Fruit fly (Drosophila melanogaster) whole organism, wandering third instar larva: Measurements from ENCODE around the gene Galphaf.

Experiments used
- Abd-B ChIP-seq: fragments of >200 bp; optimal IDR thresholded peaks from 2 replicates; lab custom pipeline; 2017; ENCODE audit warnings: missing biosample characterization, missing genetic modification characterization
- CG32264 ChIP-seq: fragments of 200-800 bp; sonication (Bioruptor generic); optimal IDR thresholded peaks from 2 replicates; lab custom pipeline; 2016; ENCODE audit warnings: missing biosample characterization, missing genetic modification characterization
- CG9705 ChIP-seq: fragments of 200-800 bp; sonication (Bioruptor generic); optimal IDR thresholded peaks from 2 replicates; lab custom pipeline; 2018; ENCODE audit warnings: missing biosample characterization, mild to moderate bottlenecking, missing genetic modification characterization
- CrebA ChIP-seq: fragments of 200-800 bp; sonication (Bioruptor generic); optimal IDR thresholded peaks from 2 replicates; lab custom pipeline; 2016; ENCODE audit warnings: missing biosample characterization, mild to moderate bottlenecking, missing genetic modification characterization, borderline replicate concordance
- Dfd ChIP-seq: fragments of >200 bp; optimal IDR thresholded peaks from 2 replicates; lab custom pipeline; 2017; ENCODE audit warnings: missing biosample characterization, missing genetic modification characterization
- Dif ChIP-seq: fragments of 200-275, 200-300 bp; sonication (Bioruptor generic); optimal IDR thresholded peaks from 2 replicates; lab custom pipeline; 2018; ENCODE audit warnings: missing biosample characterization, missing genetic modification characterization; ENCODE audit not compliant: partially characterized antibody
- GATAd ChIP-seq: sonication (Bioruptor generic); optimal IDR thresholded peaks from 2 replicates; lab custom pipeline; 2016; ENCODE audit warnings: missing biosample characterization, missing genetic modification characterization
- HLH106 ChIP-seq: fragments of 200-800 bp; optimal IDR thresholded peaks from 3 replicates; lab custom pipeline; 2019; ENCODE audit warnings: missing biosample characterization, mild to moderate bottlenecking, missing genetic modification characterization, moderate library complexity
- Hnf4 ChIP-seq: fragments of 200-800 bp; sonication (Bioruptor generic); optimal IDR thresholded peaks from 2 replicates; lab custom pipeline; 2016; ENCODE audit warnings: missing biosample characterization, mild to moderate bottlenecking, missing genetic modification characterization
- Hr78 ChIP-seq: fragments of >200 bp; optimal IDR thresholded peaks from 2 replicates; lab custom pipeline; 2017; ENCODE audit warnings: missing biosample characterization, missing genetic modification characterization
- Hr83 ChIP-seq: fragments of 200-300 bp; sonication (Bioruptor generic); optimal IDR thresholded peaks from 2 replicates; lab custom pipeline; 2016; ENCODE audit warnings: missing biosample characterization, mild to moderate bottlenecking, missing genetic modification characterization, moderate library complexity; ENCODE audit not compliant: poor library complexity, severe bottlenecking
- Jra ChIP-seq: sonication (Bioruptor generic); optimal IDR thresholded peaks from 2 replicates; lab custom pipeline; 2016; ENCODE audit warnings: missing biosample characterization, missing genetic modification characterization
- Mio ChIP-seq: sonication (Bioruptor generic); optimal IDR thresholded peaks from 2 replicates; lab custom pipeline; 2016; ENCODE audit warnings: missing biosample characterization, missing genetic modification characterization
- Myc ChIP-seq: fragments of >200 bp; optimal IDR thresholded peaks from 2 replicates; lab custom pipeline; 2017
- N ChIP-seq: fragments of >200 bp; optimal IDR thresholded peaks from 2 replicates; lab custom pipeline; 2018; ENCODE audit warnings: missing biosample characterization, missing external identifiers, missing genetic modification characterization
- Rel ChIP-seq, 2 experiments: fragments of 200-800 bp; sonication (Bioruptor generic) in 1 of 2; optimal IDR thresholded peaks; 2 replicates in 1 of 2; 3 replicates in 1 of 2; lab custom pipeline; 2016 to 2019; ENCODE audit warnings: mild to moderate bottlenecking in 2 of 2, missing biosample characterization in 2 of 2, missing genetic modification characterization in 2 of 2, moderate library complexity in 1 of 2
- Sp1 ChIP-seq: fragments of 200-800 bp; sonication (Bioruptor generic); optimal IDR thresholded peaks from 3 replicates; lab custom pipeline; 2019; ENCODE audit warnings: missing biosample characterization, mild to moderate bottlenecking, missing genetic modification characterization, moderate library complexity
- Vsx2 ChIP-seq: fragments of 200-300, 225-300 bp; sonication (Bioruptor generic); optimal IDR thresholded peaks from 2 replicates; lab custom pipeline; 2018; ENCODE audit warnings: missing biosample characterization, missing genetic modification characterization; ENCODE audit not compliant: partially characterized antibody
- br ChIP-seq: fragments of 200-800 bp; sonication (Bioruptor generic); optimal IDR thresholded peaks from 2 replicates; lab custom pipeline; 2016; ENCODE audit warnings: missing biosample characterization, missing genetic modification characterization
- brk ChIP-seq: fragments of 200-800 bp; sonication (Bioruptor generic); optimal IDR thresholded peaks from 2 replicates; lab custom pipeline; 2016; ENCODE audit warnings: missing biosample characterization, mild to moderate bottlenecking, missing genetic modification characterization
- dl ChIP-seq, 2 experiments: fragments of 175-275, 200-275 bp in 1 of 2; fragments of 200-275 bp in 1 of 2; sonication (Bioruptor generic); optimal IDR thresholded peaks; lab custom pipeline; 2018; ENCODE audit warnings: mild to moderate bottlenecking in 2 of 2, missing biosample characterization in 2 of 2, missing genetic modification characterization in 2 of 2, moderate library complexity in 2 of 2; ENCODE audit not compliant: partially characterized antibody in 2 of 2, insufficient read depth in 1 of 2
- dmrt93B ChIP-seq: fragments of 200-800 bp; sonication (Bioruptor generic); optimal IDR thresholded peaks from 2 replicates; lab custom pipeline; 2018; ENCODE audit warnings: missing biosample characterization, mild to moderate bottlenecking, missing genetic modification characterization
- dsf ChIP-seq: sonication (Bioruptor generic); optimal IDR thresholded peaks from 2 replicates; lab custom pipeline; 2016; ENCODE audit warnings: missing biosample characterization, missing genetic modification characterization, borderline replicate concordance
- ey ChIP-seq: fragments of 200-800 bp; sonication (Bioruptor generic); optimal IDR thresholded peaks from 2 replicates; lab custom pipeline; 2016; ENCODE audit warnings: missing biosample characterization, missing genetic modification characterization
- foxo ChIP-seq, 2 experiments: fragments of 200-800 bp; sonication (Bioruptor generic); optimal IDR thresholded peaks; 2 replicates in 1 of 2; 3 replicates in 1 of 2; lab custom pipeline; 2016 to 2017; ENCODE audit warnings: missing biosample characterization in 2 of 2, missing genetic modification characterization in 2 of 2
- fru ChIP-seq: fragments of 200-800 bp; sonication (Bioruptor generic); optimal IDR thresholded peaks from 3 replicates; lab custom pipeline; 2016; ENCODE audit warnings: missing biosample characterization, mild to moderate bottlenecking, missing genetic modification characterization
- h ChIP-seq: fragments of 200-800 bp; sonication (Bioruptor generic); optimal IDR thresholded peaks from 3 replicates; lab custom pipeline; 2016; ENCODE audit warnings: missing biosample characterization, mild to moderate bottlenecking, missing genetic modification characterization
- jim ChIP-seq: fragments of 175-275, 200-325 bp; sonication (Bioruptor generic); optimal IDR thresholded peaks from 2 replicates; lab custom pipeline; 2016; ENCODE audit warnings: missing biosample characterization, mild to moderate bottlenecking, missing genetic modification characterization
- pan ChIP-seq: fragments of >200 bp; optimal IDR thresholded peaks from 2 replicates; lab custom pipeline; 2017
- rgr ChIP-seq: fragments of 200-800 bp; sonication (Bioruptor generic); optimal IDR thresholded peaks from 3 replicates; lab custom pipeline; 2016; ENCODE audit warnings: missing biosample characterization, mild to moderate bottlenecking, missing genetic modification characterization
- sv ChIP-seq: fragments of 200-800 bp; sonication (Bioruptor generic); optimal IDR thresholded peaks from 3 replicates; lab custom pipeline; 2016; ENCODE audit warnings: missing biosample characterization, missing genetic modification characterization
- tai ChIP-seq: sonication (Bioruptor generic); optimal IDR thresholded peaks from 2 replicates; lab custom pipeline; 2016; ENCODE audit warnings: missing biosample characterization, missing genetic modification characterization
- usp ChIP-seq: fragments of >200 bp; optimal IDR thresholded peaks from 2 replicates; lab custom pipeline; 2017; ENCODE audit warnings: missing biosample characterization, missing genetic modification characterization
- woc ChIP-seq: sonication (Bioruptor generic); optimal IDR thresholded peaks from 2 replicates; lab custom pipeline; 2016; ENCODE audit warnings: missing biosample characterization, mild to moderate bottlenecking, missing genetic modification characterization

Galphaf gene

DNA sequence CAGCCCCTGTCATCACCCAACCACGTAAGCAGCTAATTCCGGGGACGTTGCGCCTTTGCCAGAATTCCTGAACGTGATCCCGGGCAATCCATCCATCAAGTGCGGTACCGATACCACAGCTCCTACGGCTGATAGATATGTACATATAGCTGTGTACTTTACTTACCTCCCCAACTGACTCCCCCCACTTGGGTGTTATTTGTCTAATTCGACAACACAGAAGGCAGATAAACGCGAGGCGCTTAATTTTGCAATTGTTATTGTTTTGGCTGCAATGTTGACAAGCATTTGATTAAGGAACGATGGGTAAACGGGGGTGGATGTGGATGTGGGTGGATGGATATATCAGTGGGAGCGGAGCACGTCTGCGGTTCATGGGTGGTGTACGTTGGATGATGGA lies 2.5 kb upstream of the Galphaf start (continued):
- no peak for TF ChIP-seq Myc (lab: Kevin White, UChicago)
- TF ChIP-seq rgr: peak; percentile 56
- no peak for TF ChIP-seq Dfd (GFP tag; lab: Kevin White, UChicago)
- TF ChIP-seq h (GFP tag; lab: Kevin White, UChicago): peak; percentile 79
- TF ChIP-seq Vsx2 (GFP tag; lab: Kevin White, UChicago): no peak
- TF ChIP-seq dmrt93B (GFP tag; lab: Kevin White, UChicago): no peak
- TF ChIP-seq Hr78 (GFP tag; lab: Kevin White, UChicago): no peak
- TF ChIP-seq tai (GFP tag; lab: Kevin White, UChicago): no peak
- TF ChIP-seq CG9705 (GFP tag; lab: Kevin White, UChicago): peak; percentile 12
- no peak for TF ChIP-seq CG32264 (GFP tag; lab: Kevin White, UChicago)
- TF ChIP-seq foxo (GFP tag; optimal IDR thresholded peaks at IDR 0.05; lab: Kevin White, UChicago): peak in 1 of 2 experiments; percentile 16
- TF ChIP-seq HLH106: peak; percentile 22
- no peak for TF ChIP-seq sv
- TF ChIP-seq Sp1 (GFP tag; lab: Kevin White, UChicago): peak; percentile 25

DNA sequence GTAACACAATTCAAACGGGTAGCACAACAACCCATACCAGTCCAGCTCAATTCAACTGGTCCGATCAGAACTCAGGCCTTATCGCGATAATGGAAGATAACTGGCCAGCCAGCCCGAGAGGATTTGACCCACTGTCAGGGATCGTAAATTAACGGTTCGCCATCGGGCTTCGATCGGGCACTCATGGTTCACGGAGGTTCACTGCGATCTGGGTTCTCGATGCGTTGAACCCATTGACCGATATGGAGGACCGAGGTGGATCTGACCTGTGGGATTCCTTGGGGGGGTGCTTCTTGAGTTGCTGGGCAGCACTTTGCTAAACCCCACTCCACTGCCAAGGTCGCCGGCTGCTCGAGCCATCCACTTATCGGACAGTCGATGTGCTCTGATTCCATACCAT lies 1.1 kb upstream of the Galphaf start:
- TF ChIP-seq br (no peak), brk (GFP tag; lab: Kevin White, UChicago) (no peak), Hr83 (GFP tag; lab: Kevin White, UChicago) (no peak), Abd-B (no peak), Jra (GFP tag; lab: Kevin White, UChicago) (no peak), Sp1 (GFP tag; lab: Kevin White, UChicago) (no peak), h (GFP tag; lab: Kevin White, UChicago) (no peak), pan (lab: Kevin White, UChicago) (no peak), jim (GFP tag; lab: Kevin White, UChicago) (no peak), CG9705 (GFP tag; lab: Kevin White, UChicago) (no peak), ey (GFP tag; lab: Kevin White, UChicago) (no peak), Hnf4 (no peak), CG32264 (GFP tag; lab: Kevin White, UChicago) (no peak), usp (no peak), CrebA (no peak), Dfd (GFP tag; lab: Kevin White, UChicago) (no peak)

DNA sequence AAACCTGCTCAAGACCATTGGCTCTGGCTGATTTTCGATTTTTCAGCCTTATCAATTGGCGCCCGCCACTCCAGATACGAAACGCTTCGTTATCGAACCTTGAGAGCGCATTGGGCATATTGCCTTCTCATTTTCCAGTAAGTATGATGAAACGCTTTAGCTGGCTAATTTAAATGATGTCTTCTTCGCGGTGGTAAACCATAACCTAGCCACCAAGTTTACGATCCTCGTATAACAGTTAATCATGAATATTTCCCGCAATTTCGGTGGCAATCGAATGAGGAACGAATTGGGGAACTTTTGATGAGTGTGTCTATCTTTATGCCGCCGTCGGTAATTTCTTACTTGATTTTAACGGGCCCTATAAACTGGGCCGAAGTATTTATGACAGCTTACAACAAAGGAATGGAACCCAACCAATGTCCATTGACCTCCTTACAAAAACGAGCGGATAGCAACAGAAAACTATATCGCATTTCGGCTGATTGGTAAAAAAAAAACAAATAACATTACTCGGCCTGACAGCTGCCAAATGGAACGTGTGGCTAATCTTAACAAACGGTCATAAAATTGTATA lies 1.2 kb downstream of the Galphaf start:
- TF ChIP-seq h (GFP tag; lab: Kevin White, UChicago) (peak; percentile 6), sv (no peak), Rel (GFP tag; optimal IDR thresholded peaks at IDR 0.05; lab: Kevin White, UChicago) (no peak), Rel (tag; optimal IDR thresholded peaks at IDR 0.05; lab: Kevin White, UChicago) (peak; percentile 28), dl (GFP tag; optimal IDR thresholded peaks at IDR 0.05; lab: Kevin White, UChicago; ENCODE audit: insufficient read depth in 1 of 2, partially characterized antibody in 2 of 2) (no peak), CrebA (no peak), fru (GFP tag; lab: Kevin White, UChicago) (peak; percentile 1)

DNA sequence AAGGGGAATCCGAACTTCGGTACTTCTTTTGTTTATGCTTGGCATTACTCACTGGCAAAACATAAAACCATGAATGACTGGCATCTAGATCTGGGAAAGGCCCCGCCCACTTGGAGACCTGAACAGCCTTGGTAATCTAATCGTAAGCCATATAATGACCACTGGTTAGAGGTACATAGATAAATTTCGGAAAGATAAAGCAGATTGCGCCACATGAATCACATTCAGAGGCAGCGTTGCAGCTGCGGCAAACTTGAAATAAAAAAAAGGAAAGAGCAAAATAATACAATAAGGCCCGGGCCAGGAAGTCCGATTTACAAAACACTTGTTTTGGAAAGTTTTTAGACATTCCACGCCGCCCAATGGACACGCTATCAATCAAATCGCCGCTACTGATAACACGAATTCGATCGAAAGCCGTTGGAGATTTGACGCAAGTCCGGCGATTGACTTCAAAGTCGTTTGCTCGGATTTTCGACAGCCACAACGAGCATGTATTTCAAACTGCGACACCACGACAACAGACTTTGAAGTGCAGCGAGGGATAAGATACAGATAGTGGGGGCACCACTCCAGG lies 3.5 kb downstream of the Galphaf start:
- TF ChIP-seq brk (GFP tag; lab: Kevin White, UChicago): no peak
- TF ChIP-seq sv: no peak
- no peak for TF ChIP-seq HLH106

DNA sequence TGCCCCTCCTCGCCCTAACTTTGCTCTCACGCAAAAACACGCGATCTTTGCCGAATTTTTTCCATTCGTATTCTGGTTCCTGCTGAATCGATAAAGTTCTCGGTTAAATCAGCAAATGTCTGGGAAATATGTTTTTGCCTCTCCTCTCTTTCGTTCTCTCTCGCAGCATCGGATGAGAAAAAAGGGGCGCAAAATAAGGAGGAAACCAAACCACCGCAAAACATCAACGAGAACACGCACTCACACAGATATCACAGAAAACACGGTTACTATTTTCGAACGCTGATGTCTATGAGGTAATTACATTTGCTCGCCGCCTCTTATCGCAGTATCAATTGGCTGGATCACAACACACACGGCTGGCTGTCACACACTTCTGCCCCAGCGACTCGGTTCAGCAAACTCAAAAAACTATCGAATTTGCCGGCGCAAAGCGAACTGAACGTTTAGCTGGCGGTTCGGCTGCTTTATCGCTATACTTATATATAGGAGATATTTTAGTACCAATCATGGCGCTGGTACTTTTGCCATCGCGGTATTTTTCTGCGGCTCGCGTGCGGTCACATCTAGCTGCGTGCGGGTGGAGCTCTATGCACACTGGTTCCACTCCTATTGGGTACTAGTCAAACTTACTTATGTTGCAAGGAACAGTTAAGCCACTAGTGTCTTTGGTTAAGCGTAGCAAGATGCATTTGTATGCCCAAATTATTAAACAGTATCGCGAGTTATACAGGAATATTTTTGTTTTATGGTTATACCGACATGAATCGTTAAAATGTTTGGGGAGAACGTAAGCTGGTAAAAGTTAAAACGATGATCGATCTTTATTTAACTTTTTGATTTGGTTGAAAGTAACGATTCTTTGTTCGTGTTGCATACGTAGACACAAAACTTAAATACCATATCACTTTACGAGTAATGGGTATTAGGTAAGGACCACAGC lies 6.3 kb downstream of the Galphaf start, which contains the start of gene Baldspot:
Baldspot (minus strand) TSS at position 449 of the 943 bp plus-strand sequence.
- TF ChIP-seq Jra (GFP tag; lab: Kevin White, UChicago) (no peak), dl (GFP tag; optimal IDR thresholded peaks at IDR 0.05; lab: Kevin White, UChicago; ENCODE audit: insufficient read depth in 1 of 2, partially characterized antibody in 2 of 2) (no peak), CG9705 (GFP tag; lab: Kevin White, UChicago) (peak; percentile 55), Vsx2 (GFP tag; lab: Kevin White, UChicago) (peak; percentile 12), Dfd (GFP tag; lab: Kevin White, UChicago) (no peak), Myc (lab: Kevin White, UChicago) (no peak), br (peak; percentile 62), N (GFP tag; lab: Kevin White, UChicago) (no peak), HLH106 (peak; percentile 73), dsf (GFP tag; lab: Kevin White, UChicago) (no peak), GATAd (GFP tag; lab: Kevin White, UChicago) (no peak), pan (lab: Kevin White, UChicago) (peak; percentile 32), Hr78 (GFP tag; lab: Kevin White, UChicago) (no peak), ey (GFP tag; lab: Kevin White, UChicago) (peak; percentile 30), Dif (GFP tag; lab: Kevin White, UChicago) (peak; percentile 42), Mio (GFP tag; lab: Kevin White, UChicago) (no peak), fru (GFP tag; lab: Kevin White, UChicago) (peak; percentile 76), CG32264 (GFP tag; lab: Kevin White, UChicago) (peak; percentile 57), Sp1 (GFP tag; lab: Kevin White, UChicago) (peak; percentile 42), Hnf4 (peak; percentile 47), sv (peak; percentile 71), tai (GFP tag; lab: Kevin White, UChicago) (no peak), woc (GFP tag; lab: Kevin White, UChicago) (peak; percentile 95), brk (GFP tag; lab: Kevin White, UChicago) (peak; percentile 39), usp (no peak), Hr83 (GFP tag; lab: Kevin White, UChicago) (peak; percentile 68)
